Fruit fly (Drosophila melanogaster) S2 (cell line): ENCODE data around the gene CG13065.

Source experiments
- CG8478 ChIP-seq: fragments of >200 bp; optimal IDR thresholded peaks from 2 replicates; lab custom pipeline; 2018
- CTCF ChIP-seq, 2 experiments: fragments of >200 bp; optimal IDR thresholded peaks; 2 replicates each; lab custom pipeline; 2018

DNA sequence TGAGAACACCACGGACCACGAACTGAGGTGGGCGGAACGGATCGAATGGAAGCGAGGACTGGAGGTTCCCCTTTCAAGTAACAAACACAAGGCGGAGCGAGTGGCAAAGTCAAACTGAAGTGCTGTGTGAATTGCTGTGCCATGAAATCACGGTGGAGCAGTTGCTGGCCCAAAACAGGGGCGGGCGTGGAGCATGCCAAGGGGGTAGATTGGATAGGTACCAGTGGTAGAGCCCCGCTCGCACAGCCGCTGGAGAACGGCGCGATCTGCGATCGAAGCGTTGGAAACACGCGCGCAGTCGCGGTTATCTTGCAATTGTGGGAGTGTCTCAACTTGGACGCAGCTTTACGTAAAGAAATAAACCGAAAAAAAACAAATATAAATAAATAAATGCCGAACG is 50.5 kb downstream of the CG13065 start, which contains the start of gene CG13038:
- TF ChIP-seq CTCF (optimal IDR thresholded peaks at IDR 0.05; lab: Kevin White, UChicago) (no peak), CG8478 (no peak)
